Worm (Caenorhabditis elegans): ENCODE measurements around the gene C50F4.6.

Gene C50F4.6

ce11 chrV:9584263-9584662 is 38.4 kb downstream of the C50F4.6 start:
- TF ChIP-seq efl-3 (GFP tag; optimal IDR thresholded peaks at IDR 0.05) (no peak), lin-14 (GFP tag; optimal IDR thresholded peaks at IDR 0.05) (peak; percentile 28), nhr-47 (tag; optimal IDR thresholded peaks at IDR 0.05) (no peak), elt-2 (tag; optimal IDR thresholded peaks at IDR 0.05) (no peak), blmp-1 (tag; optimal IDR thresholded peaks at IDR 0.05) (peak; percentile 51), lin-13 (GFP tag; optimal IDR thresholded peaks at IDR 0.05) (no peak), unc-62 (GFP tag; optimal IDR thresholded peaks at IDR 0.05) (no peak), nhr-85 (tag) (peak; percentile 52), elt-3 (tag; optimal IDR thresholded peaks at IDR 0.05) (peak in 2 of 6 experiments; percentile 7 to 41), snu-23 (GFP tag; optimal IDR thresholded peaks at IDR 0.05) (no peak)

ce11 chrV:9587619-9588018 is 41.7 kb downstream of the C50F4.6 start:
- TF ChIP-seq zag-1 (tag; optimal IDR thresholded peaks at IDR 0.05), result no peak
- no peak for TF ChIP-seq unc-30 (tag; optimal IDR thresholded peaks at IDR 0.05)
- no peak for TF ChIP-seq unc-130 (tag; optimal IDR thresholded peaks at IDR 0.05)
- TF ChIP-seq elt-3 (tag; optimal IDR thresholded peaks at IDR 0.05), result peak in 1 of 6 experiments; percentile 26
- peak; percentile 12 for TF ChIP-seq nhr-85 (tag)
- TF ChIP-seq tlp-1 (tag; optimal IDR thresholded peaks at IDR 0.05), result no peak
- TF ChIP-seq nhr-71 (tag; optimal IDR thresholded peaks at IDR 0.05), result no peak
- no peak for TF ChIP-seq vab-15 (tag; optimal IDR thresholded peaks at IDR 0.05)
- no peak for TF ChIP-seq ztf-4 (tag; optimal IDR thresholded peaks at IDR 0.05)
- no peak for TF ChIP-seq nhr-11 (tag; optimal IDR thresholded peaks at IDR 0.05)
- no peak for TF ChIP-seq efl-3 (GFP tag; optimal IDR thresholded peaks at IDR 0.05)
- TF ChIP-seq nhr-77 (tag; optimal IDR thresholded peaks at IDR 0.05), result no peak
- no peak for TF ChIP-seq hlh-17 (GFP tag; optimal IDR thresholded peaks at IDR 0.05; ENCODE audit: borderline replicate concordance)
- no peak for TF ChIP-seq snpc-4 (tag; optimal IDR thresholded peaks at IDR 0.05)
- TF ChIP-seq nhr-20 (tag; optimal IDR thresholded peaks at IDR 0.05), result no peak
- no peak for TF ChIP-seq C04F5.9 (tag; optimal IDR thresholded peaks at IDR 0.05)
- no peak for TF ChIP-seq lir-3 (tag; optimal IDR thresholded peaks at IDR 0.05; ENCODE audit: poor library complexity)
- peak; percentile 19 for TF ChIP-seq lin-14 (GFP tag; optimal IDR thresholded peaks at IDR 0.05)
- no peak for TF ChIP-seq efl-1 (optimal IDR thresholded peaks at IDR 0.05)
- TF ChIP-seq efl-1 (GFP tag; optimal IDR thresholded peaks at IDR 0.05 in 1 of 2), result peak in 1 of 2 experiments; percentile 21
- TF ChIP-seq swsn-7 (tag; optimal IDR thresholded peaks at IDR 0.05), result no peak
- peak; percentile 77 for TF ChIP-seq blmp-1 (tag; optimal IDR thresholded peaks at IDR 0.05)

ce11 chrV:9588574-9588973 is 42.7 kb downstream of the C50F4.6 start:
- TF ChIP-seq ceh-63 (GFP tag; optimal IDR thresholded peaks at IDR 0.05), result no peak
- TF ChIP-seq F16B12.6 (tag; optimal IDR thresholded peaks at IDR 0.05), result no peak
- TF ChIP-seq irx-1 (tag; optimal IDR thresholded peaks at IDR 0.05), result no peak
- no peak for TF ChIP-seq nhr-19 (GFP tag; conservative IDR thresholded peaks at IDR 0.05)
- no peak for TF ChIP-seq nhr-47 (tag; optimal IDR thresholded peaks at IDR 0.05)
- TF ChIP-seq unc-62 (GFP tag; optimal IDR thresholded peaks at IDR 0.05), result no peak
- TF ChIP-seq blmp-1 (tag; optimal IDR thresholded peaks at IDR 0.05), result peak; percentile 68
- no peak for TF ChIP-seq ceh-88 (GFP tag; IDR thresholded peaks at IDR 0.05)
- TF ChIP-seq mdl-1 (tag; optimal IDR thresholded peaks at IDR 0.05), result no peak
- no peak for TF ChIP-seq rnt-1 (tag; optimal IDR thresholded peaks at IDR 0.05)
- TF ChIP-seq C34B4.2 (tag; optimal IDR thresholded peaks at IDR 0.05), result no peak
- no peak for TF ChIP-seq grh-1 (GFP tag; IDR thresholded peaks at IDR 0.05)
- TF ChIP-seq vab-15 (tag; optimal IDR thresholded peaks at IDR 0.05), result no peak
- peak; percentile 34 for TF ChIP-seq snu-23 (GFP tag; optimal IDR thresholded peaks at IDR 0.05)
- TF ChIP-seq snpc-4 (tag; optimal IDR thresholded peaks at IDR 0.05), result no peak
- no peak for TF ChIP-seq sptf-1 (tag; optimal IDR thresholded peaks at IDR 0.05)
- TF ChIP-seq nhr-28 (tag; optimal IDR thresholded peaks at IDR 0.05), result no peak
- TF ChIP-seq lin-39 (tag; optimal IDR thresholded peaks at IDR 0.05), result no peak
- no peak for TF ChIP-seq ztf-4 (tag; optimal IDR thresholded peaks at IDR 0.05)
- no peak for TF ChIP-seq aha-1 (tag; optimal IDR thresholded peaks at IDR 0.05)
- TF ChIP-seq egl-27 (tag; optimal IDR thresholded peaks at IDR 0.05), result no peak
- no peak for TF ChIP-seq ama-1 (optimal IDR thresholded peaks at IDR 0.05)
- TF ChIP-seq hlh-17 (GFP tag; optimal IDR thresholded peaks at IDR 0.05; ENCODE audit: borderline replicate concordance), result no peak
- peak; percentile 5 for TF ChIP-seq nhr-71 (tag; optimal IDR thresholded peaks at IDR 0.05)
- no peak for TF ChIP-seq ets-5 (GFP tag; IDR thresholded peaks at IDR 0.05)
- no peak for TF ChIP-seq C04F5.9 (tag; optimal IDR thresholded peaks at IDR 0.05)
- TF ChIP-seq fos-1 (tag; optimal IDR thresholded peaks at IDR 0.05), result no peak
- TF ChIP-seq fkh-4 (tag; optimal IDR thresholded peaks at IDR 0.05; ENCODE audit: borderline replicate concordance), result no peak
- TF ChIP-seq mep-1 (tag; optimal IDR thresholded peaks at IDR 0.05), result peak; percentile 16
- TF ChIP-seq hpl-2 (GFP tag; optimal IDR thresholded peaks at IDR 0.05), result no peak
- TF ChIP-seq ceh-90 (tag; optimal IDR thresholded peaks at IDR 0.05), result no peak
- no peak for TF ChIP-seq zip-4 (GFP tag; optimal IDR thresholded peaks at IDR 0.05)
- TF ChIP-seq nhr-84 (tag; optimal IDR thresholded peaks at IDR 0.05), result no peak
- TF ChIP-seq lir-3 (tag; optimal IDR thresholded peaks at IDR 0.05; ENCODE audit: poor library complexity), result no peak

All from whole organism, L1 larva.